Fruit fly (Drosophila melanogaster) Kc167 (cell line): ENCODE data around the gene CG11898.

Source experiments
- insv ChIP-seq: fragments of >200 bp; optimal IDR thresholded peaks from 3 replicates; lab custom pipeline; 2018; ENCODE audit warnings: missing external identifiers
- psq ChIP-seq: fragments of >200 bp; optimal IDR thresholded peaks from 2 replicates; lab custom pipeline; 2017; ENCODE audit warnings: missing external identifiers

DNA sequence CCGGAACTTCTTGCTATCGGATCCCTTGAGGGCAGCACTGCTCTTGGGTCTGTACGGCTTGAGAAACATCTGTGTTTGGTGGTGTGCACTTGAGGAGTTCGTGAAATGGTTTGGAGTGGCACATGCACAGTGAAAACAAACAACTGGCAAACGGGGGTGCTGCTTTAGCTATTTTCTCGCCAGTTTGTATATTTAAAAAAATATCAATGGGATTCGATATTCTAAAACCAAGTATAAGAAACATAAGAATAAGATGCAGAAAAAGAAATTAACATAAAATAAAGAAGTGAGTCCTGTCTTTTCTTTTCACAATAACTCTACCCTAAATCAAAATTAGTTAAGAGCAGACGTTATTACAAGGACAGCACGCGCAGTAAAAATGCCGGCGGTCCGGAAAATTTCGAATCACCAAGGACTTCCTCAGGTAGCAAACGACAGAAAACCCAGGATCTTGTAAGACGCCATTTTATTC, 13.8 kb upstream of the CG11898 start, which contains the start of gene eIF2D:
- no peak for TF ChIP-seq insv (lab: Kevin White, UChicago)
- TF ChIP-seq psq, result no peak
